Fruit fly (Drosophila melanogaster): Measurements from ENCODE around the gene CG34164.

CG34164 gene

dm6 chr2L:12006397-12007330 lies 49.5 kb upstream of the CG34164 start (continued):
- TF ChIP-seq wdn (GFP tag; IDR thresholded peaks at IDR 0.05): no peak
- TF ChIP-seq cwo (GFP tag; optimal IDR thresholded peaks at IDR 0.05): peak; percentile 86
- TF ChIP-seq odd (GFP tag; optimal IDR thresholded peaks at IDR 0.05): peak; percentile 97
- peak; percentile 92 for TF ChIP-seq sens (GFP tag)
- TF ChIP-seq Hr51 (GFP tag; optimal IDR thresholded peaks at IDR 0.05): peak; percentile 41 to 96
- peak; percentile 98 for TF ChIP-seq CG13296 (GFP tag; optimal IDR thresholded peaks at IDR 0.05)
- TF ChIP-seq grau (tag; optimal IDR thresholded peaks at IDR 0.05): peak; percentile 97
- TF ChIP-seq gcm2 (GFP tag; optimal IDR thresholded peaks at IDR 0.05): peak; percentile 36
- TF ChIP-seq psq (GFP tag; optimal IDR thresholded peaks at IDR 0.05): peak; percentile 74
- no peak for TF ChIP-seq HLH3B (GFP tag; IDR thresholded peaks at IDR 0.05)
- no peak for TF ChIP-seq CG6689 (GFP tag; IDR thresholded peaks at IDR 0.05)
- TF ChIP-seq CG4730 (GFP tag; IDR thresholded peaks at IDR 0.05): no peak
- peak; percentile 75; the same call in 3 of the 4 replicates for TF ChIP-seq Gug (GFP tag; IDR thresholded peaks at IDR 0.05)
- TF ChIP-seq CG12942 (GFP tag; optimal IDR thresholded peaks at IDR 0.05): peak; percentile 82
- TF ChIP-seq unc-4 (GFP tag; IDR thresholded peaks at IDR 0.05; ENCODE audit: partially characterized antibody): no peak
- no peak for TF ChIP-seq Scr (GFP tag; IDR thresholded peaks at IDR 0.05; ENCODE audit: partially characterized antibody)
- TF ChIP-seq CG1602 (GFP tag; optimal IDR thresholded peaks at IDR 0.05): peak; percentile 93
- TF ChIP-seq zfh1 (GFP tag; IDR thresholded peaks at IDR 0.05): no peak
- peak; percentile 57 for TF ChIP-seq Atf3 (GFP tag; optimal IDR thresholded peaks at IDR 0.05)
- TF ChIP-seq vvl (GFP tag; IDR thresholded peaks at IDR 0.05): no peak
- TF ChIP-seq tap (tag; optimal IDR thresholded peaks at IDR 0.05): peak; percentile 94
- TF ChIP-seq oc (tag; optimal IDR thresholded peaks at IDR 0.05): peak; percentile 69
- TF ChIP-seq CG8924 (tag; optimal IDR thresholded peaks at IDR 0.05): peak; percentile 98
- TF ChIP-seq CG10431 (GFP tag; optimal IDR thresholded peaks at IDR 0.05): peak; percentile 88
- TF ChIP-seq hkb (optimal IDR thresholded peaks at IDR 0.05): no peak
- no peak for TF ChIP-seq hkb (GFP tag; IDR thresholded peaks at IDR 0.05)
- TF ChIP-seq Asciz (GFP tag; optimal IDR thresholded peaks at IDR 0.05): peak; percentile 93
- peak; percentile 24 for TF ChIP-seq Dad (GFP tag; optimal IDR thresholded peaks at IDR 0.05)
- peak; percentile 94 for TF ChIP-seq CG16815 (GFP tag; optimal IDR thresholded peaks at IDR 0.05)
- TF ChIP-seq CG10565 (GFP tag; optimal IDR thresholded peaks at IDR 0.05): peak; percentile 58
- no peak for TF ChIP-seq CG32767 (GFP tag; IDR thresholded peaks at IDR 0.05)
- peak; percentile 66 for TF ChIP-seq CG13624 (GFP tag; optimal IDR thresholded peaks at IDR 0.05)
- TF ChIP-seq aop (GFP tag; IDR thresholded peaks at IDR 0.05): no peak
- peak; percentile 81 for TF ChIP-seq nom (GFP tag; optimal IDR thresholded peaks at IDR 0.05)
- TF ChIP-seq dan (GFP tag; IDR thresholded peaks at IDR 0.05): no peak
- peak; percentile 45 for TF ChIP-seq CG13894 (tag; optimal IDR thresholded peaks at IDR 0.05)
- peak; percentile 52 for TF ChIP-seq eyg (GFP tag; optimal IDR thresholded peaks at IDR 0.05)
- TF ChIP-seq Tbp (GFP tag; optimal IDR thresholded peaks at IDR 0.05): no peak
- peak; percentile 90 for TF ChIP-seq CG6683 (GFP tag; optimal IDR thresholded peaks at IDR 0.05)
- peak; percentile 46 for TF ChIP-seq HLH54F (GFP tag; optimal IDR thresholded peaks at IDR 0.05)
- peak; percentile 97 for TF ChIP-seq phol (tag; optimal IDR thresholded peaks at IDR 0.05)
- TF ChIP-seq Six4 (GFP tag; optimal IDR thresholded peaks at IDR 0.05): peak; percentile 91
- TF ChIP-seq CG1603 (tag; optimal IDR thresholded peaks at IDR 0.05): peak; percentile 58
- TF ChIP-seq Oli (tag; optimal IDR thresholded peaks at IDR 0.05): peak; percentile 97
- no peak for TF ChIP-seq CG4404 (GFP tag; IDR thresholded peaks at IDR 0.05)
- TF ChIP-seq amos (GFP tag; IDR thresholded peaks at IDR 0.05; ENCODE audit: partially characterized antibody): no peak
- TF ChIP-seq Stat92E (GFP tag; optimal IDR thresholded peaks at IDR 0.05): peak in 1 of 3 experiments; percentile 73
- TF ChIP-seq Rx (GFP tag; IDR thresholded peaks at IDR 0.05): no peak
- no peak for TF ChIP-seq CG8765 (GFP tag; IDR thresholded peaks at IDR 0.05)
